Worm (Caenorhabditis elegans) whole organism, L4/young adult: Measurements from ENCODE around the gene odc-1.

Source experiments
- W03F9.2 ChIP-seq: fragments of 150-350 bp; optimal IDR thresholded peaks from 2 replicates; lab custom pipeline; 2014; ENCODE audit warnings: missing biosample characterization, missing genetic modification characterization
- dao-5 ChIP-seq: sonication (generic microtip); optimal IDR thresholded peaks from 2 replicates; lab custom pipeline; 2016; ENCODE audit warnings: missing genotype, missing genetic modification characterization, moderate library complexity, missing compliant biosample characterization
- him-1 ChIP-seq: sonication (generic microtip); optimal IDR thresholded peaks from 2 replicates; lab custom pipeline; 2016; ENCODE audit warnings: missing genotype, missing genetic modification reagents, missing genetic modification characterization, missing compliant biosample characterization

- no peak for TF ChIP-seq W03F9.2 (tag; lab: Kevin White, UChicago)
- no peak for TF ChIP-seq him-1 (tag; lab: Kevin White, UChicago)
- TF ChIP-seq dao-5, result no peak
Observed at ce11 chrV:6870004-6870403, 30.0 kb downstream of the odc-1 start, which contains the start of gene frpr-18.
